Fruit fly (Drosophila melanogaster): Measurements from ENCODE around the gene Mkp.

Gene Mkp

dm6 chr3L:199050-199745, 14.9 kb upstream of the Mkp start (continued):
- no peak for TF ChIP-seq pan (optimal IDR thresholded peaks at IDR 0.05)
- no peak for TF ChIP-seq pan (GFP tag; optimal IDR thresholded peaks at IDR 0.05 in 1 of 2, IDR thresholded peaks at IDR 0.05 in 1 of 2)
- 0 out of 2 replicates have a peak, but pooled peaks have one; percentile 26 for TF ChIP-seq tna (GFP tag; IDR thresholded peaks at IDR 0.05; ENCODE audit: partially characterized antibody)
- TF ChIP-seq D (optimal IDR thresholded peaks at IDR 0.05), result no peak
- no peak for TF ChIP-seq D (GFP tag; optimal IDR thresholded peaks at IDR 0.05)

dm6 chr3L:180262-180543, 4.1 kb downstream of the Mkp start:
- TF ChIP-seq CG14050 (GFP tag; IDR thresholded peaks at IDR 0.05) (no peak), CG1602 (GFP tag; optimal IDR thresholded peaks at IDR 0.05) (no peak), CG16863 (GFP tag; optimal IDR thresholded peaks at IDR 0.05) (no peak), cad (GFP tag; optimal IDR thresholded peaks at IDR 0.05) (no peak), danr (GFP tag; IDR thresholded peaks at IDR 0.05) (no peak), kni (GFP tag; optimal IDR thresholded peaks at IDR 0.05) (peak; percentile 41), CG1529 (GFP tag; optimal IDR thresholded peaks at IDR 0.05) (no peak), CG6765 (GFP tag; optimal IDR thresholded peaks at IDR 0.05) (no peak), CG9437 (GFP tag; optimal IDR thresholded peaks at IDR 0.05) (no peak), tgo (GFP tag; IDR thresholded peaks at IDR 0.05) (no peak), row (GFP tag; IDR thresholded peaks at IDR 0.05) (no peak), CG1792 (GFP tag; optimal IDR thresholded peaks at IDR 0.05) (no peak), gfzf (GFP tag; optimal IDR thresholded peaks at IDR 0.05) (no peak), chm (GFP tag; IDR thresholded peaks at IDR 0.05) (0 out of 2 replicates have a peak, but pooled peaks have one; percentile 45), Sry-β (GFP tag; optimal IDR thresholded peaks at IDR 0.05) (no peak), CG9215 (GFP tag; IDR thresholded peaks at IDR 0.05) (no peak), CG42726 (GFP tag; IDR thresholded peaks at IDR 0.05; ENCODE audit: partially characterized antibody) (0 out of 2 replicates have a peak, but pooled peaks have one; percentile 42), ftz-f1 (GFP tag; optimal IDR thresholded peaks at IDR 0.05) (no peak), pum (GFP tag; optimal IDR thresholded peaks at IDR 0.05) (no peak), CG17568 (GFP tag; optimal IDR thresholded peaks at IDR 0.05) (no peak), fd96Cb (tag; optimal IDR thresholded peaks at IDR 0.05) (no peak), Blimp-1 (GFP tag; optimal IDR thresholded peaks at IDR 0.05) (peak; percentile 16), Med (GFP tag) (peak; percentile 57), Xbp1 (GFP tag; optimal IDR thresholded peaks at IDR 0.05) (no peak), Ssrp (tag; optimal IDR thresholded peaks at IDR 0.05) (no peak), CG32767 (GFP tag; IDR thresholded peaks at IDR 0.05) (no peak), Dref (GFP tag; IDR thresholded peaks at IDR 0.05) (no peak), sqz (GFP tag; optimal IDR thresholded peaks at IDR 0.05) (no peak), CkIIα-i1 (GFP tag; IDR thresholded peaks at IDR 0.05) (no peak), Elba2 (GFP tag; optimal IDR thresholded peaks at IDR 0.05) (no peak), D19A (tag; optimal IDR thresholded peaks at IDR 0.05) (no peak), usp (GFP tag; optimal IDR thresholded peaks at IDR 0.05) (no peak), Trl (optimal IDR thresholded peaks at IDR 0.05) (peak in 1 of 2 experiments; percentile 27), Trl (GFP tag; optimal IDR thresholded peaks at IDR 0.05) (no peak), Opbp (GFP tag; IDR thresholded peaks at IDR 0.05; ENCODE audit: partially characterized antibody) (peak; percentile 34; the same call in 1 of the 3 replicates), CG3995 (GFP tag; optimal IDR thresholded peaks at IDR 0.05) (no peak), CG10565 (GFP tag; optimal IDR thresholded peaks at IDR 0.05) (no peak), Dbx (GFP tag; IDR thresholded peaks at IDR 0.05) (no peak), dpn (GFP tag; optimal IDR thresholded peaks at IDR 0.05) (no peak), cato (GFP tag; optimal IDR thresholded peaks at IDR 0.05; ENCODE audit: borderline replicate concordance) (no peak), CG8290 (GFP tag; optimal IDR thresholded peaks at IDR 0.05) (no peak), CG8290 (tag; optimal IDR thresholded peaks at IDR 0.05) (peak in 1 of 2 experiments; percentile 17), dan (GFP tag; IDR thresholded peaks at IDR 0.05) (no peak), CHES-1-like (GFP tag; optimal IDR thresholded peaks at IDR 0.05) (no peak), ems (GFP tag; optimal IDR thresholded peaks at IDR 0.05) (no peak), CG14710 (tag; optimal IDR thresholded peaks at IDR 0.05) (no peak)

Data from whole organism, embryonic.